Fruit fly (Drosophila melanogaster): ENCODE measurements around the gene CG3156.

CG3156 gene

dm6 chrX:457803-458202, 29.9 kb upstream of the CG3156 start (continued):
- TF ChIP-seq Drgx (GFP tag; IDR thresholded peaks at IDR 0.05), result no peak
- peak; percentile 53 for TF ChIP-seq CG31441 (GFP tag; IDR thresholded peaks at IDR 0.05)
- TF ChIP-seq Opbp (GFP tag; IDR thresholded peaks at IDR 0.05; ENCODE audit: partially characterized antibody), result no peak
- peak; percentile 29 for TF ChIP-seq unpg (GFP tag; optimal IDR thresholded peaks at IDR 0.05)
- TF ChIP-seq CG2120 (GFP tag; optimal IDR thresholded peaks at IDR 0.05), result no peak
- TF ChIP-seq al (GFP tag; IDR thresholded peaks at IDR 0.05), result no peak
- no peak for TF ChIP-seq jumu (GFP tag; optimal IDR thresholded peaks at IDR 0.05)
- no peak for TF ChIP-seq mirr (GFP tag; optimal IDR thresholded peaks at IDR 0.05)
- TF ChIP-seq CG17802 (tag; optimal IDR thresholded peaks at IDR 0.05), result no peak
- TF ChIP-seq ERR (GFP tag; optimal IDR thresholded peaks at IDR 0.05), result no peak
- no peak for TF ChIP-seq Eip74EF (GFP tag; optimal IDR thresholded peaks at IDR 0.05)
- no peak for TF ChIP-seq D (optimal IDR thresholded peaks at IDR 0.05)
- peak; percentile 45 for TF ChIP-seq D (GFP tag; optimal IDR thresholded peaks at IDR 0.05)
- no peak for TF ChIP-seq fd3F (GFP tag; optimal IDR thresholded peaks at IDR 0.05)
- no peak for TF ChIP-seq CG10543 (GFP tag; optimal IDR thresholded peaks at IDR 0.05)
- no peak for TF ChIP-seq gro (GFP tag; optimal IDR thresholded peaks at IDR 0.05)
- peak; percentile 66 for TF ChIP-seq ac (GFP tag; optimal IDR thresholded peaks at IDR 0.05)
- no peak for TF ChIP-seq en (GFP tag; optimal IDR thresholded peaks at IDR 0.05)
- TF ChIP-seq ranshi (GFP tag; IDR thresholded peaks at IDR 0.05), result no peak
- TF ChIP-seq gcm2 (GFP tag; optimal IDR thresholded peaks at IDR 0.05), result no peak
- TF ChIP-seq Sox100B (GFP tag; optimal IDR thresholded peaks at IDR 0.05), result peak; percentile 9
- TF ChIP-seq Dbx (GFP tag; IDR thresholded peaks at IDR 0.05), result no peak
- TF ChIP-seq CG8944 (GFP tag; optimal IDR thresholded peaks at IDR 0.05), result no peak
- TF ChIP-seq CG7372 (GFP tag; IDR thresholded peaks at IDR 0.05), result no peak
- TF ChIP-seq HLH54F (GFP tag; optimal IDR thresholded peaks at IDR 0.05), result no peak
- TF ChIP-seq Lhr (GFP tag; optimal IDR thresholded peaks at IDR 0.05), result no peak
- TF ChIP-seq TFAM (GFP tag; optimal IDR thresholded peaks at IDR 0.05), result no peak
- peak; percentile 7 for TF ChIP-seq CG6813 (GFP tag; optimal IDR thresholded peaks at IDR 0.05)
- no peak for TF ChIP-seq ftz-f1 (GFP tag; optimal IDR thresholded peaks at IDR 0.05)
- TF ChIP-seq tgo (GFP tag; IDR thresholded peaks at IDR 0.05), result no peak
- no peak for TF ChIP-seq CG4854 (GFP tag; optimal IDR thresholded peaks at IDR 0.05)
- no peak for TF ChIP-seq YL-1 (GFP tag; optimal IDR thresholded peaks at IDR 0.05)
- no peak for TF ChIP-seq Bteb2 (GFP tag; optimal IDR thresholded peaks at IDR 0.05)
- TF ChIP-seq sc (optimal IDR thresholded peaks at IDR 0.05), result no peak
- TF ChIP-seq sc (GFP tag; optimal IDR thresholded peaks at IDR 0.05), result peak; percentile 19
- peak in 1 of 3 experiments; percentile 80 for TF ChIP-seq lola (GFP tag; optimal IDR thresholded peaks at IDR 0.05)
- no peak for TF ChIP-seq scrt (GFP tag; optimal IDR thresholded peaks at IDR 0.05)
- no peak for TF ChIP-seq HmgD (GFP tag; optimal IDR thresholded peaks at IDR 0.05)
- no peak for TF ChIP-seq vnd (GFP tag; IDR thresholded peaks at IDR 0.05; ENCODE audit: partially characterized antibody)
- TF ChIP-seq gfzf (GFP tag; optimal IDR thresholded peaks at IDR 0.05), result no peak
- TF ChIP-seq tio (GFP tag; optimal IDR thresholded peaks at IDR 0.05), result peak; percentile 30
- no peak for TF ChIP-seq Hr3 (GFP tag; optimal IDR thresholded peaks at IDR 0.05)
- TF ChIP-seq CrebB (tag; optimal IDR thresholded peaks at IDR 0.05), result no peak
- no peak for TF ChIP-seq Hr78 (GFP tag; optimal IDR thresholded peaks at IDR 0.05)
- no peak for TF ChIP-seq E2f1 (GFP tag; IDR thresholded peaks at IDR 0.05)
- no peak for TF ChIP-seq onecut (GFP tag; IDR thresholded peaks at IDR 0.05)
- no peak for TF ChIP-seq ken (GFP tag; IDR thresholded peaks at IDR 0.05)
- TF ChIP-seq Hmx (GFP tag; optimal IDR thresholded peaks at IDR 0.05), result no peak
- no peak for TF ChIP-seq repo (GFP tag; optimal IDR thresholded peaks at IDR 0.05)
- no peak for TF ChIP-seq CG13894 (tag; optimal IDR thresholded peaks at IDR 0.05)
- TF ChIP-seq CG11247 (GFP tag; IDR thresholded peaks at IDR 0.05), result no peak
- TF ChIP-seq CG7928 (GFP tag; optimal IDR thresholded peaks at IDR 0.05), result no peak

Measured in whole organism, embryonic.